Worm (Caenorhabditis elegans) whole organism, L2 larva: ENCODE results near the gene C35D10.3.

Experiments
- C34F6.9 ChIP-seq: fragments of 150-350 bp; optimal IDR thresholded peaks from 2 replicates; lab custom pipeline; 2014; ENCODE audit warnings: missing biosample characterization, missing genetic modification characterization
- F13H6.1 ChIP-seq: sonication (generic microtip); optimal IDR thresholded peaks from 2 replicates; lab custom pipeline; 2016; ENCODE audit warnings: missing genetic modification characterization, missing compliant biosample characterization
- R02D3.7 ChIP-seq: fragments of 150-350 bp; optimal IDR thresholded peaks from 2 replicates; lab custom pipeline; 2014; ENCODE audit warnings: missing biosample characterization, missing genetic modification characterization
- Y55F3AM.14 ChIP-seq: fragments of 200-800 bp; sonication (Bioruptor generic); optimal IDR thresholded peaks from 2 replicates; lab custom pipeline; 2018; ENCODE audit warnings: mild to moderate bottlenecking, missing genetic modification characterization, missing compliant biosample characterization
- ZK546.5 ChIP-seq: sonication (generic microtip); optimal IDR thresholded peaks from 2 replicates; lab custom pipeline; 2017; ENCODE audit warnings: missing biosample characterization, missing genetic modification characterization
- alr-1 ChIP-seq: fragments of 150-350 bp; optimal IDR thresholded peaks from 2 replicates; lab custom pipeline; 2014; ENCODE audit warnings: missing biosample characterization, missing genetic modification characterization
- aly-2 ChIP-seq: fragments of 150-350 bp; optimal IDR thresholded peaks from 2 replicates; lab custom pipeline; 2014; ENCODE audit warnings: missing biosample characterization, missing genetic modification characterization
- ceh-16 ChIP-seq: fragments of 150-350 bp; optimal IDR thresholded peaks from 2 replicates; lab custom pipeline; 2014; ENCODE audit warnings: missing biosample characterization, missing genetic modification characterization
- ceh-82 ChIP-seq: fragments of 150-350 bp; optimal IDR thresholded peaks from 2 replicates; lab custom pipeline; 2014; ENCODE audit warnings: missing biosample characterization, missing genetic modification characterization
- dmd-4 ChIP-seq: sonication (generic microtip); optimal IDR thresholded peaks from 2 replicates; lab custom pipeline; 2017; ENCODE audit warnings: missing biosample characterization, missing genetic modification characterization
- egl-27 ChIP-seq: sonication (generic microtip); optimal IDR thresholded peaks from 3 replicates; lab custom pipeline; 2017; ENCODE audit warnings: missing biosample characterization, missing genetic modification reagents, missing genetic modification characterization
- elt-1 ChIP-seq: fragments of 150-350 bp; optimal IDR thresholded peaks from 2 replicates; lab custom pipeline; 2014; ENCODE audit warnings: missing biosample characterization, missing genetic modification characterization
- elt-3 ChIP-seq: sonication (generic microtip); optimal IDR thresholded peaks from 2 replicates; lab custom pipeline; 2017; ENCODE audit warnings: missing biosample characterization, missing genetic modification characterization
- fos-1 ChIP-seq: fragments of 150-350 bp; optimal IDR thresholded peaks from 2 replicates; lab custom pipeline; 2014; ENCODE audit warnings: missing biosample characterization, missing genetic modification characterization
- lin-11 ChIP-seq: fragments of 150-350 bp; sonication (generic microtip); optimal IDR thresholded peaks from 2 replicates; lab custom pipeline; 2014; ENCODE audit warnings: missing biosample characterization, missing genetic modification characterization, inconsistent platforms, mixed read lengths
- lsy-2 ChIP-seq, 2 experiments: fragments of 150-350 bp in 1 of 2; sonication (generic microtip) in 1 of 2; optimal IDR thresholded peaks; 2 replicates each; lab custom pipeline; 2014 to 2017; ENCODE audit warnings: missing biosample characterization in 2 of 2, missing genetic modification characterization in 2 of 2
- mbf-1 ChIP-seq: sonication (generic microtip); optimal IDR thresholded peaks from 2 replicates; lab custom pipeline; 2017; ENCODE audit warnings: missing biosample characterization, missing genetic modification characterization
- nhr-10 ChIP-seq: sonication (generic microtip); optimal IDR thresholded peaks from 2 replicates; lab custom pipeline; 2017; ENCODE audit warnings: missing biosample characterization, missing genetic modification characterization
- nhr-11 ChIP-seq: fragments of 150-350 bp; optimal IDR thresholded peaks from 2 replicates; lab custom pipeline; 2014; ENCODE audit warnings: missing biosample characterization, missing genetic modification characterization
- nhr-12 ChIP-seq: fragments of 150-350 bp; optimal IDR thresholded peaks from 2 replicates; lab custom pipeline; 2014; ENCODE audit warnings: missing biosample characterization, missing genetic modification characterization
- nhr-21 ChIP-seq: fragments of 150-350 bp; optimal IDR thresholded peaks from 2 replicates; lab custom pipeline; 2014; ENCODE audit warnings: missing biosample characterization, missing genetic modification characterization
- nhr-23 ChIP-seq: fragments of 150-350 bp; optimal IDR thresholded peaks from 2 replicates; lab custom pipeline; 2014; ENCODE audit warnings: missing biosample characterization, missing genetic modification reagents, missing genetic modification characterization
- nhr-25 ChIP-seq: fragments of 150-350 bp; sonication (generic microtip); optimal IDR thresholded peaks from 3 replicates; lab custom pipeline; 2014; ENCODE audit warnings: missing biosample characterization, missing genetic modification characterization
- nhr-77 ChIP-seq: fragments of 150-350 bp; optimal IDR thresholded peaks from 2 replicates; lab custom pipeline; 2014; ENCODE audit warnings: missing biosample characterization, missing genetic modification characterization
- sem-4 ChIP-seq: fragments of 150-350 bp; optimal IDR thresholded peaks from 2 replicates; lab custom pipeline; 2014; ENCODE audit warnings: missing biosample characterization, missing genetic modification reagents, missing genetic modification characterization
- skn-1 ChIP-seq: sonication (generic microtip); optimal IDR thresholded peaks from 2 replicates; lab custom pipeline; 2017; ENCODE audit warnings: missing biosample characterization, missing genetic modification characterization
- sma-3 ChIP-seq: sonication (generic microtip); optimal IDR thresholded peaks from 2 replicates; lab custom pipeline; 2016; ENCODE audit warnings: missing genetic modification reagents, missing genetic modification characterization, missing compliant biosample characterization
- sma-9 ChIP-seq, 2 experiments: fragments of 150-350 bp in 1 of 2; sonication (generic microtip) in 1 of 2; optimal IDR thresholded peaks; 2 replicates each; lab custom pipeline; 2014 to 2016; ENCODE audit warnings: missing genetic modification characterization in 2 of 2, mild to moderate bottlenecking in 1 of 2, missing biosample characterization in 1 of 2, missing compliant biosample characterization in 1 of 2, missing genetic modification reagents in 1 of 2, moderate library complexity in 1 of 2
- unc-55 ChIP-seq: fragments of 150-350 bp; sonication (generic microtip); optimal IDR thresholded peaks from 3 replicates; lab custom pipeline; 2014; ENCODE audit warnings: missing biosample characterization, missing genetic modification reagents, missing genetic modification characterization
- zag-1 ChIP-seq: fragments of 150-350 bp; optimal IDR thresholded peaks from 2 replicates; lab custom pipeline; 2014; ENCODE audit warnings: missing biosample characterization, missing genetic modification characterization
- ztf-1 ChIP-seq: fragments of 200-800 bp; sonication (Bioruptor generic); conservative IDR thresholded peaks from 2 replicates; pipeline ENCODE4 v1.3.6; 2022; ENCODE audit warnings: missing genetic modification characterization, missing compliant biosample characterization
- ztf-11 ChIP-seq: sonication (generic microtip); optimal IDR thresholded peaks from 2 replicates; lab custom pipeline; 2017; ENCODE audit warnings: missing biosample characterization, missing genetic modification characterization
- ztf-4 ChIP-seq: fragments of 150-350 bp; optimal IDR thresholded peaks from 2 replicates; lab custom pipeline; 2014; ENCODE audit warnings: missing biosample characterization, missing genetic modification characterization

Gene C35D10.3

DNA sequence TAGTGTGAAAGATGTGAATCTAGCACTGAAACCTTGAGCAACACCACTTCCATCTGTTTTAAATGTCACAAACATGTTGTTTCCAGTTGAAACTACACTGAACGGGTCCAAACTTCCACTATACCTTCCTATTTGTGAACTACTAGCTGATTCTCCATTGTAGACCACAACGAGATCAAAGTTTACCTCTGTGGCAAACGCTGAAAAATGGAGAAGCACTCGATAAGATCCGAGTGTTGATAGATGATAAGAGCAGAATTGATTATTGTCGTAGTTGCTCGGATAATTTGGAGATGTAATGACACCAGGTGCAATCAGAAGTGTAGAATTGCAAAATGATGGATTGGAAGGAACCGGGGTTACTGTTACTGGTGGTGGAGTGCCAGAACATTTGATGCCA, 13.2 kb downstream of the C35D10.3 start:
- TF ChIP-seq egl-27: no peak
- TF ChIP-seq fos-1 (tag; lab: Kevin White, UChicago): peak; percentile 24

DNA sequence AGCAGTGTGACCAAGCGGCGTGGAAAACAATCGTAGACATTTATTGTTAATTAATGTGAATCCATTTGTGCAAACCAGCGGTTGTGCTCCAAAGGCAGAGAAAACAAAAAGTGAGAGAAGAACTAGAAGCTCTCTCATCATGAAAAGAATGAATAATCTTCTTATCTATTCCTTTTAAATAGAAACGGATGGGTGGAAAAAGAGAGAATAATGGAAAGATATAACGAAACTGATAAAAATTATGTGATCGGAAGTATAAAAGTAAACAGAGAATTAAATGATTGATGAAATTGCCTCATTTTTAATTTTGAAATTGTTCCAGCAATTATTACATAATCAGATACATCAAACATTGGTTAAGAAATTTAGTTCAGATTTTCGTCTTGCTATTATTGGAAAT, 14.7 kb downstream of the C35D10.3 start, which contains the start of gene clec-5:
Gene clec-5 (minus strand): TSS at position 178 of the 400 bp plus-strand sequence.
- TF ChIP-seq fos-1 (tag; lab: Kevin White, UChicago): peak; percentile 77
- TF ChIP-seq ceh-16 (tag; lab: Kevin White, UChicago): no peak
- TF ChIP-seq nhr-77: no peak
- no peak for TF ChIP-seq sem-4 (tag; lab: Kevin White, UChicago)

DNA sequence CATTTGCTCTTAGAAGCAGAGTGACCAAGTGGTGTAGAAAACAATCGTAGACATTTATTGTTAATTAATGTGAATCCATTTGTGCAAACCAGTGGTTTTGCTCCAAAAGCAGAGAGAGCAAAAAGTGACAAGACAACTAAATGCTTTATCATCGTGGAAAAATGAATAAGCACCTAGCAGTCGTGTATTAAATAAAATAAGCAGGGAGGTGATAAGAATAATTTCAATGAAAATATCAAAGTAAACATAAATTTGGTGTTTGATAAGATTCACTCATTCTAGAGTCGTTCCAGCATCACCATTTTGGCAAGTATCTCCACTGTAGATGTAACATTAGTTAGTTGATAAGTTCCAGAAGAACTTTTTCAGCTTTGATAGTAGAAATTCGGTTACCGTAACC, 18.6 kb downstream of the C35D10.3 start, which contains the start of gene clec-6:
Gene clec-6 (minus strand): TSS at position 154 of the 400 bp plus-strand sequence.
- TF ChIP-seq fos-1 (tag; lab: Kevin White, UChicago): peak; percentile 84
- no peak for TF ChIP-seq elt-1 (tag; lab: Kevin White, UChicago)
- no peak for TF ChIP-seq egl-27
- TF ChIP-seq C34F6.9: no peak

DNA sequence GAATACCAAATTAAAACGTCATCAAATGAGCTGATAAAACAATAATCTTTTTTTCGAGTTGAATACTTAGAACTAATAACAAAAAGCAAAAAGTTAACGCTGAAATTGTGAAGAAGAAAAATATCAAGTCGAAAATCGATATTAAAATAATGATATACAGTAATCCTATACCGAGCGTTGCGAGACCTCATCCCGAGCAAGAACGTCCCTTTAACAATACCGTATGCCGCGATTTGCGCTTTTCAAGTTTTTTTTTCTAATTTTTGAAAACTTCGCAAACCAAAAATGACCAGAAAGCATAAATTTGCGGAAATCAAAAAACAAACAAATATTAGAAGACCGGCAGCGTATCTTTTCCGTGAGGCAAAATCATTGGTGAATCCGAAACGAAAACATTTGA, 22.3 kb downstream of the C35D10.3 start, which contains the start of gene F26F4.5:
Gene F26F4.5 (minus strand): TSS at position 256 of the 400 bp plus-strand sequence.
- no peak for TF ChIP-seq dmd-4
- no peak for TF ChIP-seq sma-9 (GFP tag; optimal IDR thresholded peaks at IDR 0.05; lab: Kevin White, UChicago)
- TF ChIP-seq sma-9 (tag; optimal IDR thresholded peaks at IDR 0.05; lab: Kevin White, UChicago): no peak
- TF ChIP-seq nhr-23: no peak
- no peak for TF ChIP-seq elt-3 (tag; lab: Kevin White, UChicago)
- TF ChIP-seq alr-1 (tag; lab: Kevin White, UChicago): no peak
- TF ChIP-seq Y55F3AM.14: no peak
- TF ChIP-seq sma-3 (GFP tag; lab: Kevin White, UChicago): no peak
- no peak for TF ChIP-seq nhr-11 (tag; lab: Kevin White, UChicago)
- TF ChIP-seq elt-1 (tag; lab: Kevin White, UChicago): no peak

DNA sequence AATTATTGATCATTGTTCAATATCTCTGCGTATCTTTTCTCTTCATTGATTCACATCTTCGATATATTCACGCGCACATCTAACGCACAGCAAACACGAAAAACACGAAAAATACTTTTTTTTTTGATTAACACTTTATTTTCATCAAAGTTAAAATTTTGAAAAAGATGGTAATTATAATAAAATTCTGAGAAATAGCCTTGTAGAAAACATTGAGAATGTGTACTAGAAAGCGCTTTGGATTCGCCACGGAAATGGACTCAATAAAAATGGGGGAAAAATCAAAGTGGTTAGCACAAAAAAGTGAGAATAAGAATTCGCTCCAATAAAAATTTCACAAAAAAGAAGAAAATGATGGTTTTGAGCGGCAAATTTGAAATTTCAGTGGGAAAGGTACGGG, 24.8 kb downstream of the C35D10.3 start, which contains the start of gene F26F4.6:
Gene F26F4.6 (minus strand): TSS at position 101 of the 400 bp plus-strand sequence.
- TF ChIP-seq C34F6.9 (no peak), ceh-16 (tag; lab: Kevin White, UChicago) (no peak), nhr-12 (tag; lab: Kevin White, UChicago) (no peak), ztf-4 (tag; lab: Kevin White, UChicago) (no peak), nhr-23 (no peak), R02D3.7 (no peak), lin-11 (tag; lab: Kevin White, UChicago) (no peak), mbf-1 (no peak), fos-1 (tag; lab: Kevin White, UChicago) (no peak), nhr-11 (tag; lab: Kevin White, UChicago) (no peak), unc-55 (GFP tag; lab: Kevin White, UChicago) (no peak), nhr-25 (tag; lab: Kevin White, UChicago) (no peak), nhr-10 (tag; lab: Kevin White, UChicago) (no peak)

DNA sequence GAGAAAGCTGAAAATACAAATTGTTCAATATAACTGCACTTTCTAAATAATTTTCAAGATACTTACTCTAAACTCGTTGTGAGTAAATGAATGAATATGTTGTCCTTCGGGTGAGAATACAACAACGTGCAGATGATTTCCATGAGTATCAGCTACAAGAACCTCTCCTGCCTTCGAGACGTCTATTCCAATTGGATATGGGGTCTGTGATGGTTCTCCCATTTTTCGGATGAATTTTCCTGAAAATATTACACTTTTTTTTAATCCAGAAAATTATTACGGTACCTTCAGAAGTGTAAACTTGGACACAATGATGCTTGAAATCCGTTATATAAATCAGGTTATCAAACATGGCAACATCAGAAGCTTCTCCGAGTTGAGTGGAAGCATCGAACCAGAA, 26.6 kb downstream of the C35D10.3 start:
- TF ChIP-seq aly-2 (tag; lab: Kevin White, UChicago) (no peak), zag-1 (tag; lab: Kevin White, UChicago) (no peak), nhr-10 (tag; lab: Kevin White, UChicago) (no peak)

DNA sequence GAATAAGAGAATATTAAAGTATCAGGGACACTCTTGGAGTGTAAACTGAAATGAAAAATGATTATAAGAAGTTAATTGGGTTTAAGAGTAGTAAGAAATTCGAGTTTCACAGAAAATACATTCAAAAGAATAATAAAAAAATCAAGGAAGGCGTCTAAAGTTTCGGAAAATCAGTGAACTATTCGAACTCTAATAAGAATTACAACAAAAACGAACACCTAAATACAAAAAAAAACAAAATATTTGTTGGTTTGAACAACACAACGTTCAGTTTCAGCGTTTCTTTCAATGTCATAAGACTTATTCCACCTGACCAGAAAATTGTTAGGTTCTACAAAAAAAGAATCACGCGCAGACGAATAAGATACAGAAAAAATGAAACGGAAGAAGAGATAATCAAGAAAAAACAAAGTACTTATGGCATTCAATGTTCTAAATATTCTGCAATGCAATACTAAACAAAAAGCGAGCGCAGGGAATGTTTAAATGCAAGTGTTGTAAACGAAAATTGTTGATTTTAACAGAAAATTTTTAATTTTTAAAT, 30.4 kb downstream of the C35D10.3 start, which contains the start of gene nhl-2:
Gene nhl-2 (minus strand): TSS at position 51 of the 544 bp plus-strand sequence.
- TF ChIP-seq sma-9 (GFP tag; optimal IDR thresholded peaks at IDR 0.05; lab: Kevin White, UChicago) (no peak), sma-9 (tag; optimal IDR thresholded peaks at IDR 0.05; lab: Kevin White, UChicago) (no peak), unc-55 (GFP tag; lab: Kevin White, UChicago) (no peak), lsy-2 (tag; optimal IDR thresholded peaks at IDR 0.05; lab: Kevin White, UChicago) (no peak), ztf-1 (GFP tag; lab: Robert Waterston, UW) (no peak), ztf-11 (tag; lab: Kevin White, UChicago) (no peak), aly-2 (tag; lab: Kevin White, UChicago) (no peak), skn-1 (tag; lab: Kevin White, UChicago) (no peak), ZK546.5 (no peak), F13H6.1 (tag; lab: Kevin White, UChicago) (no peak), lin-11 (tag; lab: Kevin White, UChicago) (no peak), ceh-82 (tag; lab: Kevin White, UChicago) (no peak), nhr-21 (tag; lab: Kevin White, UChicago) (no peak)
